Fruit fly (Drosophila melanogaster): ENCODE results near the gene lectin-33A.

Gene lectin-33A

DNA sequence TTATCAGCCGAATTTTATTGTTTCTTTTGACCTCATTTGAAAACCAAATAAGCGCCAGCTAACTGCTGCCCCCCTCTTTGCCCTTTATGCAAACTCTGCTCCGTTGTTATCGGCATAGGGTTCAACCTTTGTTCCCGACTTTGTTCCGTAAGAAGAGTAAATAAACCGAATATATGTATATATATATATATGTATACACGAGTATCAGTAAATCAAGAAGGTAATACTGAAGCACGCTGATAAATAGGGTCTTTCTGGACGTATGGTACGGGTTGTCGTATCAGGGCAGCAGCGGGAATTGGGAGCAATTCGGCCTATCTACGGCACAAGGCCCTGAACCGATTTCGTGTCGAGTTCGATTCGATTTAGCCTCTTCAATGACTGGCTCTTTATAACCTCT, 37.0 kb downstream of the lectin-33A start:
- no peak for TF ChIP-seq Abd-B (GFP tag; optimal IDR thresholded peaks at IDR 0.05)
- TF ChIP-seq tai (GFP tag; optimal IDR thresholded peaks at IDR 0.05): no peak
- TF ChIP-seq Dif (GFP tag; optimal IDR thresholded peaks at IDR 0.05; ENCODE audit: partially characterized antibody): peak; percentile 38
- no peak for TF ChIP-seq rgr (GFP tag; optimal IDR thresholded peaks at IDR 0.05)
- no peak for TF ChIP-seq CG32264 (GFP tag; optimal IDR thresholded peaks at IDR 0.05)
- no peak for TF ChIP-seq GATAd (GFP tag; optimal IDR thresholded peaks at IDR 0.05)
- no peak for TF ChIP-seq HLH106 (tag; optimal IDR thresholded peaks at IDR 0.05)
- TF ChIP-seq OdsH (GFP tag; optimal IDR thresholded peaks at IDR 0.05): no peak
- TF ChIP-seq CG9705 (GFP tag; optimal IDR thresholded peaks at IDR 0.05): no peak
- TF ChIP-seq h (GFP tag; optimal IDR thresholded peaks at IDR 0.05): peak; percentile 34
- TF ChIP-seq Rel (GFP tag; optimal IDR thresholded peaks at IDR 0.05): no peak
- peak; percentile 36 for TF ChIP-seq Rel (tag; optimal IDR thresholded peaks at IDR 0.05)
- TF ChIP-seq jim (GFP tag; optimal IDR thresholded peaks at IDR 0.05): no peak
- no peak for TF ChIP-seq dmrt93B (GFP tag; optimal IDR thresholded peaks at IDR 0.05)
- no peak for TF ChIP-seq Sp1 (GFP tag; optimal IDR thresholded peaks at IDR 0.05)
- TF ChIP-seq Hr78 (GFP tag; optimal IDR thresholded peaks at IDR 0.05): no peak
- peak; percentile 54 for TF ChIP-seq brk (GFP tag; optimal IDR thresholded peaks at IDR 0.05)
- TF ChIP-seq Jra (GFP tag; optimal IDR thresholded peaks at IDR 0.05): no peak
- no peak for TF ChIP-seq usp (GFP tag; optimal IDR thresholded peaks at IDR 0.05)
- TF ChIP-seq foxo (GFP tag; optimal IDR thresholded peaks at IDR 0.05): no peak
- no peak for TF ChIP-seq Hr83 (GFP tag; optimal IDR thresholded peaks at IDR 0.05; ENCODE audit: poor library complexity, severe bottlenecking)
- TF ChIP-seq dsf (GFP tag; optimal IDR thresholded peaks at IDR 0.05; ENCODE audit: borderline replicate concordance): no peak
- no peak for TF ChIP-seq br (GFP tag; optimal IDR thresholded peaks at IDR 0.05)
- no peak for TF ChIP-seq Dfd (GFP tag; optimal IDR thresholded peaks at IDR 0.05)
- TF ChIP-seq fru (GFP tag; optimal IDR thresholded peaks at IDR 0.05): no peak
- TF ChIP-seq Mio (GFP tag; optimal IDR thresholded peaks at IDR 0.05): no peak
- TF ChIP-seq woc (GFP tag; optimal IDR thresholded peaks at IDR 0.05): no peak
- TF ChIP-seq psq (GFP tag; optimal IDR thresholded peaks at IDR 0.05): no peak
- no peak for TF ChIP-seq CrebA (GFP tag; optimal IDR thresholded peaks at IDR 0.05; ENCODE audit: borderline replicate concordance)
- TF ChIP-seq Myc (optimal IDR thresholded peaks at IDR 0.05): no peak
- no peak for TF ChIP-seq ey (GFP tag; optimal IDR thresholded peaks at IDR 0.05)
- TF ChIP-seq Vsx2 (GFP tag; optimal IDR thresholded peaks at IDR 0.05; ENCODE audit: partially characterized antibody): no peak
- TF ChIP-seq N (GFP tag; optimal IDR thresholded peaks at IDR 0.05): no peak
- TF ChIP-seq pan (optimal IDR thresholded peaks at IDR 0.05): no peak
- TF ChIP-seq Hnf4 (GFP tag; optimal IDR thresholded peaks at IDR 0.05): no peak
- no peak for TF ChIP-seq lola (GFP tag; optimal IDR thresholded peaks at IDR 0.05)
- no peak for TF ChIP-seq dl (GFP tag; optimal IDR thresholded peaks at IDR 0.05; ENCODE audit: insufficient read depth in 1 of 2, partially characterized antibody in 2 of 2)
- peak; percentile 11 for TF ChIP-seq sage (GFP tag; optimal IDR thresholded peaks at IDR 0.05)
- no peak for TF ChIP-seq sv (GFP tag; optimal IDR thresholded peaks at IDR 0.05)

DNA sequence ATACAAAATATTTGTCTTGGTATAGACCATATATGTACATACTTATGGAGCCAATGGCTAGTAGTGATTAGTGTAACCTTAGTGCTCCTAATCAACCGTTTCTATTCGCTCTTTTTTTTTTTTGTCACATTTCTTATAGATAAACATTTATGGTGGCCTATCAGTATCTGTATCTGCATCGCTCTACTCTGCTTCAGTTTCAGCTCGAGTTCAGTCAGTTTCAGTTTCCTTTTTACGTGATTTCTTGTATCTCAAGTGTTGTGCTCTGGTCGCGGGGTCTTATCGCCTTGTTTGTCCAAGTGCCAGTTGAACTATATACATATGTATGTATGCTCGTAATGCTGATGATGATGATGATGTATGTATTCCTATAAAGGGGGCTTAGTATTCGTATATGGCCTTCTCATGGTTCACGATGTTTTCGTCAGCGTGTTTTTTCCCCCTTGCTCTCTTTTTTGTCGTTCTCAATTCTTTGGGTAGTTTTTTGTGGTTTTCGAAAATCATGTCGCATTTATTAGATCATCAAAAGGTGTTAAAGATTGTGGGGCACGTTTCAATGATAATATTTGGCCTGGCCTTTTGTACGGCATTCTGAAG, 37.8 kb downstream of the lectin-33A start:
- TF ChIP-seq sv (GFP tag; optimal IDR thresholded peaks at IDR 0.05): no peak
- TF ChIP-seq fru (GFP tag; optimal IDR thresholded peaks at IDR 0.05): no peak
- no peak for TF ChIP-seq Dif (GFP tag; optimal IDR thresholded peaks at IDR 0.05; ENCODE audit: partially characterized antibody)
- TF ChIP-seq woc (GFP tag; optimal IDR thresholded peaks at IDR 0.05): no peak
- TF ChIP-seq br (GFP tag; optimal IDR thresholded peaks at IDR 0.05): no peak
- no peak for TF ChIP-seq h (GFP tag; optimal IDR thresholded peaks at IDR 0.05)
- TF ChIP-seq tai (GFP tag; optimal IDR thresholded peaks at IDR 0.05): no peak
- TF ChIP-seq dl (GFP tag; optimal IDR thresholded peaks at IDR 0.05; ENCODE audit: insufficient read depth in 1 of 2, partially characterized antibody in 2 of 2): no peak
- TF ChIP-seq dsf (GFP tag; optimal IDR thresholded peaks at IDR 0.05; ENCODE audit: borderline replicate concordance): no peak
- TF ChIP-seq sage (GFP tag; optimal IDR thresholded peaks at IDR 0.05): no peak
- TF ChIP-seq HLH106 (tag; optimal IDR thresholded peaks at IDR 0.05): no peak
- no peak for TF ChIP-seq psq (GFP tag; optimal IDR thresholded peaks at IDR 0.05)
- TF ChIP-seq pan (optimal IDR thresholded peaks at IDR 0.05): no peak
- no peak for TF ChIP-seq OdsH (GFP tag; optimal IDR thresholded peaks at IDR 0.05)

All from whole organism, wandering third instar larva.